Fruit fly (Drosophila melanogaster): ENCODE measurements around the gene Orc5.

Orc5 gene

dm6 chr2L:13793405-13793804 is 36.2 kb upstream of the Orc5 start, which contains the start of gene Sec71:
Sec71 (plus strand) TSS chr2L:13793521.
- TF ChIP-seq esg (GFP tag; conservative IDR thresholded peaks at IDR 0.05) (no peak), YL-1 (GFP tag; optimal IDR thresholded peaks at IDR 0.05) (peak; percentile 86), CG3281 (GFP tag; optimal IDR thresholded peaks at IDR 0.05) (no peak), zen (tag; optimal IDR thresholded peaks at IDR 0.05) (peak; percentile 4), Rx (GFP tag; IDR thresholded peaks at IDR 0.05) (no peak), nmo (GFP tag; optimal IDR thresholded peaks at IDR 0.05) (peak; percentile 29), Myb (GFP tag; optimal IDR thresholded peaks at IDR 0.05) (peak; percentile 98), run (tag; optimal IDR thresholded peaks at IDR 0.05) (no peak), CoRest (tag; optimal IDR thresholded peaks at IDR 0.05) (no peak), phol (tag; optimal IDR thresholded peaks at IDR 0.05) (peak; percentile 21), crc (GFP tag; optimal IDR thresholded peaks at IDR 0.05) (no peak), Sin3A (optimal IDR thresholded peaks at IDR 0.05) (peak; percentile 34), slou (GFP tag; optimal IDR thresholded peaks at IDR 0.05) (no peak), Bteb2 (GFP tag; optimal IDR thresholded peaks at IDR 0.05) (no peak), Dref (GFP tag; IDR thresholded peaks at IDR 0.05) (no peak), CTCF (GFP tag; optimal IDR thresholded peaks at IDR 0.05) (no peak), ham (GFP tag; IDR thresholded peaks at IDR 0.05) (no peak), cwo (GFP tag; optimal IDR thresholded peaks at IDR 0.05) (no peak), kni (GFP tag; optimal IDR thresholded peaks at IDR 0.05) (no peak), gfzf (GFP tag; optimal IDR thresholded peaks at IDR 0.05) (peak; percentile 89), CG42726 (GFP tag; IDR thresholded peaks at IDR 0.05; ENCODE audit: partially characterized antibody) (no peak), Dll (GFP tag; IDR thresholded peaks at IDR 0.05; ENCODE audit: partially characterized antibody) (no peak), CG10321 (GFP tag; IDR thresholded peaks at IDR 0.05) (no peak), knrl (GFP tag; IDR thresholded peaks at IDR 0.05; ENCODE audit: partially characterized antibody) (no peak), CG43689 (GFP tag; IDR thresholded peaks at IDR 0.05) (no peak), CG34376 (GFP tag; optimal IDR thresholded peaks at IDR 0.05) (no peak), ab (GFP tag; optimal IDR thresholded peaks at IDR 0.05) (no peak), CG1647 (GFP tag; optimal IDR thresholded peaks at IDR 0.05) (no peak), crol (GFP tag; IDR thresholded peaks at IDR 0.05) (peak; percentile 71), CG9817 (tag; optimal IDR thresholded peaks at IDR 0.05) (no peak), dm (GFP tag; optimal IDR thresholded peaks at IDR 0.05) (peak; percentile 13), HmgZ (tag; optimal IDR thresholded peaks at IDR 0.05) (peak; percentile 48), Spps (tag; optimal IDR thresholded peaks at IDR 0.05) (no peak), CG5245 (GFP tag; optimal IDR thresholded peaks at IDR 0.05) (no peak), CG14710 (tag; optimal IDR thresholded peaks at IDR 0.05) (peak; percentile 45), Sry-δ (GFP tag; optimal IDR thresholded peaks at IDR 0.05) (peak; percentile 22), Drgx (GFP tag; IDR thresholded peaks at IDR 0.05) (0 out of 2 replicates have a peak, but pooled peaks have one; percentile 12), HLHmδ (GFP tag; optimal IDR thresholded peaks at IDR 0.05) (no peak), CG10979 (tag; optimal IDR thresholded peaks at IDR 0.05) (no peak), CG14667 (GFP tag; IDR thresholded peaks at IDR 0.05) (no peak), schlank (tag; optimal IDR thresholded peaks at IDR 0.05) (no peak), chm (GFP tag; IDR thresholded peaks at IDR 0.05) (no peak), CG6654 (GFP tag; optimal IDR thresholded peaks at IDR 0.05) (no peak), BEAF-32 (GFP tag; optimal IDR thresholded peaks at IDR 0.05) (peak; percentile 31), Stat92E (GFP tag; optimal IDR thresholded peaks at IDR 0.05) (peak in 1 of 3 experiments; percentile 14), prd (optimal IDR thresholded peaks at IDR 0.05) (no peak), prd (GFP tag; IDR thresholded peaks at IDR 0.05) (no peak), bowl (GFP tag; IDR thresholded peaks at IDR 0.05) (no peak), CG7372 (GFP tag; IDR thresholded peaks at IDR 0.05) (no peak), CG7839 (tag; optimal IDR thresholded peaks at IDR 0.05) (no peak), CG2120 (GFP tag; optimal IDR thresholded peaks at IDR 0.05) (peak; percentile 3), tap (tag; optimal IDR thresholded peaks at IDR 0.05) (no peak), ranshi (GFP tag; IDR thresholded peaks at IDR 0.05) (no peak)

All from whole organism, embryonic.